Worm (Caenorhabditis elegans): Measurements from ENCODE around the gene F16B3.3.

- TF ChIP-seq ztf-7 (tag; optimal IDR thresholded peaks at IDR 0.05) (no peak), R02D3.7 (tag; optimal IDR thresholded peaks at IDR 0.05) (no peak)
Observed at ce11 chrV:1287276-1287675, 30.4 kb downstream of the F16B3.3 start.
